Worm (Caenorhabditis elegans) whole organism, L4/young adult: ENCODE data around the gene cyp-25A3.

Experiments
- W03F9.2 ChIP-seq: fragments of 150-350 bp; optimal IDR thresholded peaks from 2 replicates; lab custom pipeline; 2014; ENCODE audit warnings: missing biosample characterization, missing genetic modification characterization
- dao-5 ChIP-seq: sonication (generic microtip); optimal IDR thresholded peaks from 2 replicates; lab custom pipeline; 2016; ENCODE audit warnings: missing genotype, missing genetic modification characterization, moderate library complexity, missing compliant biosample characterization

DNA sequence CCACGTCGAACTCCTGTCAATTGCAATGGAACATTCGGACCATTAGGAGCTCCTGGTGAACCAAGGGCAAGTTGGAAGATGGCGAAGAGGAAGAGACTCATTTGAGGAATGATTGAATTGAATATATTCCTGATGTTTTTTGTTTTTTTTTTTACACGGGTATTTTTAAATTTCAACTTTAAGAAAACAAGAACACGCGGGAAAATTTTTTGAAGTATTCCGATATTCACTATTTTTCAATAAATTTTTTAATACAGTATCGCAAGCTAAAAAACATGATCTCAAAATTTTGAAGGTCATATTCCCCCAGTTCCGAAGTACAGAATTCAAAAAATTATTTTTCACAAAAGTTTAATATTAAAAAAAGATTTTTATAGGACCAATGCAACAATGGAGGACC is 10.4 kb downstream of the cyp-25A3 start, which contains the start of gene cnnm-5:
- TF ChIP-seq dao-5 (tag; lab: Kevin White, UChicago) = no peak
- no peak for TF ChIP-seq W03F9.2 (tag; lab: Kevin White, UChicago)
